Worm (Caenorhabditis elegans): ENCODE measurements around the gene nhr-58.

The nhr-58 gene

DNA sequence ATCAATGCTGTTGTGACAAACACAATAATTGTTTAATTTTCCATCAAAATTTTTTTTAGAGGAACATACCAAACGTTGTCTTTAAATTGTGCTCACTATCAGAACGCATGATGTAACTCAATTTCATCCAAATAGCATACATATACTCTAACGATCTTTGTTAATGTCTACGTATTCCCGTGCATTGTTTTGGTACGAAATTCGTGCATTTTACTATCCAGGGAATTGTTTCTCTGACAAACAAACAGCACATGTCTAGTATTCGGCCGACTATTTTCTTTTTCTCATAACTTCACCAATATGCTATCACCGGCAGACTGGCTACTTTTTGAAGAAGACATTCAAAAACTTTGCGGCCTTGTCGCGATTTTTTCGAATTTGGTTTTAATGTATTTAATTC is 40.6 kb upstream of the nhr-58 start, which contains the start of gene str-196:
TSS of gene str-196 (plus strand) at position 301 of the 400 bp plus-strand sequence.
- TF ChIP-seq hmbx-1 (tag; optimal IDR thresholded peaks at IDR 0.05) (no peak), hnd-1 (tag; optimal IDR thresholded peaks at IDR 0.05) (no peak), B0310.2 (tag; optimal IDR thresholded peaks at IDR 0.05) (no peak), ets-7 (tag; optimal IDR thresholded peaks at IDR 0.05) (no peak), ceh-36 (tag; optimal IDR thresholded peaks at IDR 0.05) (no peak), flt-1 (GFP tag; IDR thresholded peaks at IDR 0.05) (no peak), F13C5.2 (tag; optimal IDR thresholded peaks at IDR 0.05) (no peak)

DNA sequence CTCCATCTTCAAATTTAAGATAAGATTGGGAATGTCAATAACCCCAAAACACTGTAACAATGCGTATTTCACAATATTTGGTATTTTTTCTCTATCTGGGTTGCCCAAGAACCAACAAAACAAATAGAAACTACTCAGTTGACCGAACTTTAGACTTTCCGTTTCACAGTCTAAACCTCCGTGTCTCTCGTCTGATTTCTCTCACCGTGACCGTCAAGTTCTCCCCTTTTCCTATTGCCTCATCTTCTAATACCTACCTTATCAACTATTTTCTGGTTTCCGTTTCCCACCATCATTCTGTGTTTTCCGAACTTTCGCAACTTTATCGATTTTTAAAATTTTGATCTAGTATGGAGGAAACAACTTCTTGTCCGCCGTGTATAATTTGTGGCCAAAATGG is 37.8 kb upstream of the nhr-58 start, which contains the start of gene nhr-131:
TSS of gene nhr-131 (plus strand) at position 87 of the 400 bp plus-strand sequence.
- TF ChIP-seq hnd-1 (tag; optimal IDR thresholded peaks at IDR 0.05) (no peak), scrt-1 (GFP tag; IDR thresholded peaks at IDR 0.05) (no peak), sea-1 (GFP tag; conservative IDR thresholded peaks at IDR 0.05) (no peak)

DNA sequence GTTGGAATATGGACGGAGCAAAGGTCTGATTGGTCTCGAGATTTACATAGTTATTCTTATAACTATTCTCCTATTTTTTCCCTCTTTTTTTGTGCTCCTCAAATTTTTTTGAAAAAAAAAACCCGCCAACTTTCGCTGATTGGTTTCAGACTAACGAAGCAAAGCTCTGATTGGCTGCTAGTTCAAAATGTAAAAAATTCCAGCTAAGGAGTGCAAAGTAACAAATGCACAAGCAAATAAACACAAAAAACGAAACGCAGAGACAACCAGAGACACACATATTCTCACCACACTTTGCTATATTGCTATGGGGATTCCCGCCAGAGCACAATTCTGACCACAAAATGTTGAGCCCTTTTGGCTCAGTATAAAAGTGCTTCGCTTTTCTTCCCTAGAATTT is 34.7 kb upstream of the nhr-58 start, which contains the start of gene T01G6.1:
TSS of gene T01G6.1 (plus strand) at position 301 of the 400 bp plus-strand sequence.
- TF ChIP-seq ceh-13 (GFP tag; optimal IDR thresholded peaks at IDR 0.05) (no peak), hmbx-1 (tag; optimal IDR thresholded peaks at IDR 0.05) (no peak), sea-1 (GFP tag; conservative IDR thresholded peaks at IDR 0.05) (no peak), aly-1 (tag; optimal IDR thresholded peaks at IDR 0.05) (no peak), scrt-1 (GFP tag; IDR thresholded peaks at IDR 0.05) (no peak), tra-4 (tag; optimal IDR thresholded peaks at IDR 0.05) (no peak), ceh-36 (tag; optimal IDR thresholded peaks at IDR 0.05) (no peak), flt-1 (GFP tag; IDR thresholded peaks at IDR 0.05) (no peak), hmg-4 (GFP tag; optimal IDR thresholded peaks at IDR 0.05) (no peak), hnd-1 (tag; optimal IDR thresholded peaks at IDR 0.05) (no peak), F13C5.2 (tag; optimal IDR thresholded peaks at IDR 0.05) (no peak), B0310.2 (tag; optimal IDR thresholded peaks at IDR 0.05) (no peak), ama-1 (optimal IDR thresholded peaks at IDR 0.05) (no peak), pes-1 (GFP tag; IDR thresholded peaks at IDR 0.05) (no peak), tbx-37 (GFP tag; conservative IDR thresholded peaks at IDR 0.05) (no peak), tbx-11 (GFP tag; IDR thresholded peaks at IDR 0.05) (no peak)

DNA sequence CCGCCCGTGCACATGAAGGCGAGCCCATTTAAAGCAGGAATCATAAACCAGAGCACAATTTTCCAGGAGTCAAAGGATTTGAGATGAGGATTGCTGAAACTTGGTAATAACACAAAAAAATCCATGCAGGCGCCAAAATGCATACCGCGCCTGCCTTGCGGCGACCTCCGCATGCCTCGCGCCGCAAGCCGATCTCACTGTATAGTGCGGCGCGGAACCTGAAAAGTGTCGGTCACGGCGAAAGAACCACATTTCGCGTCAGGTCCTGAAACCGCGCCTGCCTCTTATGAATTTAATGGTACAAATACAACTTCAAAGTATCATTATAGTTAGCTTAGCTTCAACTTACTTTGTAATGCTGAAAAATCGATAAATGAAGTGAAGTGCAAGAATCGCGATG is 31.5 kb upstream of the nhr-58 start:
- TF ChIP-seq scrt-1 (GFP tag; IDR thresholded peaks at IDR 0.05), result no peak
- no peak for TF ChIP-seq pes-1 (GFP tag; IDR thresholded peaks at IDR 0.05)
- TF ChIP-seq B0310.2 (tag; optimal IDR thresholded peaks at IDR 0.05), result no peak
- TF ChIP-seq tra-4 (tag; optimal IDR thresholded peaks at IDR 0.05), result no peak
- no peak for TF ChIP-seq ceh-36 (tag; optimal IDR thresholded peaks at IDR 0.05)
- TF ChIP-seq tbx-11 (GFP tag; IDR thresholded peaks at IDR 0.05), result no peak
- TF ChIP-seq tbx-37 (GFP tag; conservative IDR thresholded peaks at IDR 0.05), result no peak
- no peak for TF ChIP-seq hmbx-1 (tag; optimal IDR thresholded peaks at IDR 0.05)
- TF ChIP-seq F13C5.2 (tag; optimal IDR thresholded peaks at IDR 0.05), result no peak
- TF ChIP-seq flt-1 (GFP tag; IDR thresholded peaks at IDR 0.05), result no peak
- TF ChIP-seq sea-1 (GFP tag; conservative IDR thresholded peaks at IDR 0.05), result no peak
- TF ChIP-seq aly-1 (tag; optimal IDR thresholded peaks at IDR 0.05), result no peak
- no peak for TF ChIP-seq ceh-13 (GFP tag; optimal IDR thresholded peaks at IDR 0.05)
- TF ChIP-seq hnd-1 (tag; optimal IDR thresholded peaks at IDR 0.05), result no peak
- no peak for TF ChIP-seq hmg-4 (GFP tag; optimal IDR thresholded peaks at IDR 0.05)
- no peak for TF ChIP-seq ets-7 (tag; optimal IDR thresholded peaks at IDR 0.05)
- no peak for TF ChIP-seq ama-1 (optimal IDR thresholded peaks at IDR 0.05)

DNA sequence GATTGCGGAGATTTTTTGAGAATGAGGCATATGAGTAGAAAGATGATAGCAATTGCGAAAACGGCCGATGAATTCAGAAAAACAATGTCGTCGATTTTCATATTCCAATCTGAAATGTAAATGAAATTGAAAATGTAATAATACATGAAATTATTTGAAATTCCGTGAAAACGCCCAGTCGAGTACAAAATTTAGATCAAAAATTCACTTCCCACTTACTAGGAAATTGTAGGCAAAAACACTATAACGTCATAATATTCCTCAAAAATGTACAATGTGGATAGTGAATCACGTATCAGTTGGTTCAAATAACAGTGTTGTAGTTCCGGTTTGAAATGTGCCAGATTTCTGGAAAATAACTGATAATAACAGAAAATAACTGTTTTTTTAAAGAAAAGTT is 30.8 kb upstream of the nhr-58 start, which contains the start of gene str-256:
TSS of gene str-256 (minus strand) at position 101 of the 400 bp plus-strand sequence.
- TF ChIP-seq B0310.2 (tag; optimal IDR thresholded peaks at IDR 0.05) (no peak), sea-1 (GFP tag; conservative IDR thresholded peaks at IDR 0.05) (no peak), scrt-1 (GFP tag; IDR thresholded peaks at IDR 0.05) (no peak), hnd-1 (tag; optimal IDR thresholded peaks at IDR 0.05) (no peak), ceh-13 (GFP tag; optimal IDR thresholded peaks at IDR 0.05) (no peak), ets-7 (tag; optimal IDR thresholded peaks at IDR 0.05) (no peak), ama-1 (optimal IDR thresholded peaks at IDR 0.05) (no peak), tbx-11 (GFP tag; IDR thresholded peaks at IDR 0.05) (no peak)

DNA sequence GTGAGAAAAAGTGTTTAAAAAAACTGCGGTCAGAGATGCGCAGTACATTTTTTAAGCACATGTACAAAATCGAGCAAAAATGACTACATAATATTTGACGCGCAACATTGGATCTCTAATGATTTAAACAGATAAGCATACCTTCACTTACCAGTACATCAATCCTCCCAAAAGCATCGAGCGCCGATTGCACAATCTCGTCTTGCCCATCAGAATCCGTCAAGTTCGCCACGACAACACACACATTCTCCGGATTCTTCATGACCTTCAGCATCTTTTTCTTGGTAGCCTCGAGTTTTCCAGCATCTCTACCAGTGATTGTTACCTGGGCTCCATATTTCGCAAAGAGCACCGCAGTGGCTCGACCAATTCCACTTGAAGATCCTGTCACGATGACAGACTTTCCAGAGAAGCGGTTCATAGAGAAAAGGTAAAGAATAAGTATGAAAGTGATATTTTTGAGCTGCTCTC is 29.2 kb upstream of the nhr-58 start, which contains the start of gene T01G6.10:
TSS of gene T01G6.10 (minus strand) at position 421 of the 471 bp plus-strand sequence.
- TF ChIP-seq tra-4 (tag; optimal IDR thresholded peaks at IDR 0.05) (no peak), hnd-1 (tag; optimal IDR thresholded peaks at IDR 0.05) (no peak), scrt-1 (GFP tag; IDR thresholded peaks at IDR 0.05) (no peak)

DNA sequence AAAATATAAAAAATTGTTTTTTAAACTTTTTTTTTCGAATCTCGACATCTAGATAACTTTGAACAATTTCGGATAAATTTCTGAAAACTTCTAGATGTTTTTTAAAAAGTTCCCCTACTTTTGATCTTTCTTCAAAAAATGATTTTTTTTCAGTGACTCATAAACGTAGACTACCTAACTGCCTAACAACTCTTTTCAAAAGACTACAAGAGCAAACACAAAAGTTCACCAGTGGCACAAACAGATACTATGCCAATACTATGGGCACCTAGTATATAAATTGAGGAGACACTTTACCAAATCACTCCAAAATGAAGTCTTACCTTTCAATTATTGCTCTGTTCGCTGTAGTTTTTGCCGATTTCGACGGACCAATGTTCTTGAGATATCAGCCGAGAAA is 28.3 kb upstream of the nhr-58 start, which contains the start of gene srlf-35:
TSS of gene srlf-35 (plus strand) at position 301 of the 400 bp plus-strand sequence.
- TF ChIP-seq hmbx-1 (tag; optimal IDR thresholded peaks at IDR 0.05) (no peak), aly-1 (tag; optimal IDR thresholded peaks at IDR 0.05) (no peak), ceh-13 (GFP tag; optimal IDR thresholded peaks at IDR 0.05) (no peak), flt-1 (GFP tag; IDR thresholded peaks at IDR 0.05) (no peak), ama-1 (optimal IDR thresholded peaks at IDR 0.05) (no peak), hmg-4 (GFP tag; optimal IDR thresholded peaks at IDR 0.05) (no peak), tbx-11 (GFP tag; IDR thresholded peaks at IDR 0.05) (no peak), tra-4 (tag; optimal IDR thresholded peaks at IDR 0.05) (no peak)

DNA sequence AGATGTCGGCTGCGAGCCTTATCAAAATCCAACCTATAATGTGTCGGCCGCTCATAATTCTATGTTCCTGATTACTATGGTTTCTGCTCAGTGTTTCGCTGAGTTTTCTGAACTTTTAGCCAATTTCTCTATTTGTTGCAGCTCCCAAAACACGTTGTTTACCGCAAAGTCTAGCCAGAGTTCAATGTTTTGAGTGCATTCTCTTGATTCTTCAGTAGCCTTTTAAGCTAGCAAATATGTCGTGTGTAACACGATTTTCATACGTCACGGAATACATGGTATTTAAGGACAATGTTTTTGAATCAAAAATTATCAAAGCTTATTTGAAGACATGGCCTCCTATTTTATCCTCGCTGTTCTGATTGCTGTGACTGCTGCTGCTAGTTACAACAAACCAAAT is 26.9 kb upstream of the nhr-58 start, which contains the start of gene srlf-19:
TSS of gene srlf-19 (plus strand) at position 301 of the 400 bp plus-strand sequence.
- TF ChIP-seq ama-1 (optimal IDR thresholded peaks at IDR 0.05), result no peak
